Worm (Caenorhabditis elegans): ENCODE measurements around the gene hse-5.
A peak's percentile ranks its signal among the peaks of the same experiment; 100 is the strongest.

Gene hse-5

DNA sequence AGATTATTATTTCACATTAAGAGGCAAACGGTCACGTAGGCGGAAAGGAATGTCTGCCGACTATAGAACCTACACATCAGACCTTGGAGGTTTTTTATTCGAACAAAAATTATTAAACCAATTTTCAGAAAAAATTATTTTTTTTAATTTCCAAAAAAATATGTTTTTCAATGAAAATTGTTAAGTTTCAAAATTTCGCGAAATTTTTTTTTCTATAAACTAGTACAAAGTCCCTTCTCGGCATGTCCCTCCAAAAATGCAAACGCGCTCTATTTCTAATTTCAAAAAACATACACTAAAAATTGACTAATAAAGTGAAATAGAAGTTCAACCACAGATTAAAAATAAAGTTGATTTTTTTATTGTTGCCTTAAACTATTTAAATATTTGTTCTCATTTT, 19.8 kb downstream of the hse-5 start, which contains the start of gene ckb-1:
Gene ckb-1, plus strand, starts transcription at position 301 of the 400 bp plus-strand sequence.
- peak in 1 of 3 experiments; percentile 24 for TF ChIP-seq dpl-1 (GFP tag; optimal IDR thresholded peaks at IDR 0.05)
- TF ChIP-seq lsy-2 (tag; optimal IDR thresholded peaks at IDR 0.05) = peak; percentile 0 to 32
- peak in 1 of 2 experiments; percentile 18 for TF ChIP-seq lin-35 (GFP tag; optimal IDR thresholded peaks at IDR 0.05)
- TF ChIP-seq unc-86 (tag; optimal IDR thresholded peaks at IDR 0.05) = no peak

ce11 chrIII:4367649-4368048, 22.5 kb downstream of the hse-5 start, which contains the start of gene ckb-2:
ckb-2 (plus strand) TSS chrIII:4367949.
- TF ChIP-seq C16A3.4 (tag; optimal IDR thresholded peaks at IDR 0.05) = no peak
- TF ChIP-seq zag-1 (tag; optimal IDR thresholded peaks at IDR 0.05) = no peak
- TF ChIP-seq xbp-1 (tag; optimal IDR thresholded peaks at IDR 0.05) = peak; percentile 71

ce11 chrIII:4369381-4369809, 24.3 kb downstream of the hse-5 start:
- TF ChIP-seq tbx-2 (tag; optimal IDR thresholded peaks at IDR 0.05) (peak; percentile 24), lin-35 (GFP tag; optimal IDR thresholded peaks at IDR 0.05) (peak in 1 of 2 experiments; percentile 26), nhr-19 (GFP tag; conservative IDR thresholded peaks at IDR 0.05) (peak; percentile 68), efl-1 (optimal IDR thresholded peaks at IDR 0.05) (peak in 1 of 2 experiments; percentile 9), efl-1 (GFP tag; optimal IDR thresholded peaks at IDR 0.05 in 1 of 2) (peak in 1 of 2 experiments; percentile 70), dsc-1 (tag; optimal IDR thresholded peaks at IDR 0.05) (peak; percentile 44), C16A3.4 (tag; optimal IDR thresholded peaks at IDR 0.05) (peak; percentile 13), nhr-90 (tag; optimal IDR thresholded peaks at IDR 0.05; ENCODE audit: poor library complexity) (peak; percentile 37), swsn-7 (tag; optimal IDR thresholded peaks at IDR 0.05) (peak; percentile 21), jun-1 (tag; optimal IDR thresholded peaks at IDR 0.05) (peak; percentile 17), nhr-47 (tag; optimal IDR thresholded peaks at IDR 0.05) (peak; percentile 51), nhr-20 (tag; optimal IDR thresholded peaks at IDR 0.05) (peak; percentile 36), aly-2 (tag; optimal IDR thresholded peaks at IDR 0.05) (peak; percentile 35), mdl-1 (tag; optimal IDR thresholded peaks at IDR 0.05) (peak in 1 of 2 experiments; percentile 14), nhr-71 (tag; optimal IDR thresholded peaks at IDR 0.05) (peak; percentile 61), snu-23 (GFP tag; optimal IDR thresholded peaks at IDR 0.05) (peak; percentile 45), xbp-1 (tag; optimal IDR thresholded peaks at IDR 0.05) (peak; percentile 28), lsy-2 (tag; optimal IDR thresholded peaks at IDR 0.05) (peak in 1 of 2 experiments; percentile 57), lir-3 (tag; optimal IDR thresholded peaks at IDR 0.05; ENCODE audit: poor library complexity) (peak; percentile 27)

DNA sequence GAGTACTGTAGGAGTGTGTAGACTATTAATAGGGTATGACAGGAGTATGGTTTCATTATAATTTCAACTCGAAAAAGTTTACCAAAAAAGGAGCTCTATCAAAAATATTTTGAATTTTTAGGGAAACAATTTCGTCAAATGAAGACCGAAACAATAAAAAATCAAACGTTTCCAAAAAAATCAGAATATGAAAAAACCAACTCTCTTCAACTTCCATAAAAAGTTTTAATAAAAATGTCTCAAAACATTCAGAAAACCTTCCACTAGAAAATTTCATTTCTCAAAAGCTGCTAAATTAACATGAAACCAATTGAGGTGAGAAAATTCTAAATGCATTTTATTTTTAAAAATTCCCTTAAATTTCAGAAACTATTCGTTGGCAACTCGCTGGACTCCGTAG, 25.5 kb downstream of the hse-5 start, which contains the start of gene ckb-3:
Gene ckb-3, plus strand, starts transcription at position 301 of the 400 bp plus-strand sequence.
- TF ChIP-seq xbp-1 (tag; optimal IDR thresholded peaks at IDR 0.05) (no peak), egl-13 (tag; optimal IDR thresholded peaks at IDR 0.05) (no peak), dsc-1 (tag; optimal IDR thresholded peaks at IDR 0.05) (no peak), sox-4 (tag; optimal IDR thresholded peaks at IDR 0.05) (no peak), nhr-77 (tag; optimal IDR thresholded peaks at IDR 0.05) (no peak), nhr-76 (tag; optimal IDR thresholded peaks at IDR 0.05) (no peak), egl-27 (tag; optimal IDR thresholded peaks at IDR 0.05) (no peak), nhr-11 (tag; optimal IDR thresholded peaks at IDR 0.05) (no peak), nhr-85 (tag) (no peak), lin-39 (tag; optimal IDR thresholded peaks at IDR 0.05) (no peak), nhr-84 (tag; optimal IDR thresholded peaks at IDR 0.05) (no peak)

- no peak for TF ChIP-seq jun-1 (tag; optimal IDR thresholded peaks at IDR 0.05)
- no peak for TF ChIP-seq nhr-47 (tag; optimal IDR thresholded peaks at IDR 0.05)
- no peak for TF ChIP-seq nhr-90 (tag; optimal IDR thresholded peaks at IDR 0.05; ENCODE audit: poor library complexity)
- no peak for TF ChIP-seq nhr-77 (tag; optimal IDR thresholded peaks at IDR 0.05)
- TF ChIP-seq mep-1 (tag; optimal IDR thresholded peaks at IDR 0.05) = no peak
- TF ChIP-seq swsn-7 (tag; optimal IDR thresholded peaks at IDR 0.05) = no peak
- TF ChIP-seq C04F5.9 (tag; optimal IDR thresholded peaks at IDR 0.05) = no peak
- no peak for TF ChIP-seq grh-1 (GFP tag; IDR thresholded peaks at IDR 0.05)
- no peak for TF ChIP-seq elt-2 (tag; optimal IDR thresholded peaks at IDR 0.05)
- TF ChIP-seq dsc-1 (tag; optimal IDR thresholded peaks at IDR 0.05) = no peak
- TF ChIP-seq nhr-237 (tag; optimal IDR thresholded peaks at IDR 0.05) = no peak
Observed at ce11 chrIII:4372894-4373293, 27.8 kb downstream of the hse-5 start.
